Fruit fly (Drosophila melanogaster): ENCODE data around the gene CG15760.

CG15760 gene

dm6 chrX:13632606-13633005, 36.9 kb upstream of the CG15760 start (continued):
- TF ChIP-seq B-H2 (GFP tag; optimal IDR thresholded peaks at IDR 0.05) (no peak), CG6254 (GFP tag; optimal IDR thresholded peaks at IDR 0.05) (peak; percentile 23), NFAT (GFP tag; IDR thresholded peaks at IDR 0.05) (peak; percentile 51; the same call in 1 of the 2 replicates), Sin3A (optimal IDR thresholded peaks at IDR 0.05) (no peak), gcm (GFP tag; optimal IDR thresholded peaks at IDR 0.05) (peak; percentile 11), Max (GFP tag; optimal IDR thresholded peaks at IDR 0.05) (no peak), Dbx (GFP tag; IDR thresholded peaks at IDR 0.05) (0 out of 3 replicates have a peak, but pooled peaks have one; percentile 40), pb (GFP tag; optimal IDR thresholded peaks at IDR 0.05) (no peak), CG12219 (GFP tag; optimal IDR thresholded peaks at IDR 0.05) (peak; percentile 17), CG15011 (GFP tag; optimal IDR thresholded peaks at IDR 0.05) (peak; percentile 25), Fer1 (GFP tag; optimal IDR thresholded peaks at IDR 0.05) (no peak), Fer3 (tag; optimal IDR thresholded peaks at IDR 0.05) (peak; percentile 9), Nf-YA (GFP tag; IDR thresholded peaks at IDR 0.05) (0 out of 2 replicates have a peak, but pooled peaks have one; percentile 15), Opbp (GFP tag; IDR thresholded peaks at IDR 0.05; ENCODE audit: partially characterized antibody) (no peak), ATbp (GFP tag; optimal IDR thresholded peaks at IDR 0.05) (peak; percentile 51), CG31441 (GFP tag; IDR thresholded peaks at IDR 0.05) (0 out of 2 replicates have a peak, but pooled peaks have one; percentile 13), Asciz (GFP tag; optimal IDR thresholded peaks at IDR 0.05) (peak; percentile 36), vvl (GFP tag; IDR thresholded peaks at IDR 0.05) (no peak), oc (tag; optimal IDR thresholded peaks at IDR 0.05) (no peak), gsb (GFP tag; IDR thresholded peaks at IDR 0.05) (no peak), CG15514 (GFP tag; optimal IDR thresholded peaks at IDR 0.05) (peak; percentile 22), GATAe (GFP tag; conservative IDR thresholded peaks at IDR 0.05) (no peak), fu2 (GFP tag; optimal IDR thresholded peaks at IDR 0.05) (no peak), CG15601 (tag; optimal IDR thresholded peaks at IDR 0.05) (peak; percentile 25), CG3407 (GFP tag; optimal IDR thresholded peaks at IDR 0.05) (peak; percentile 10), hb (GFP tag; IDR thresholded peaks at IDR 0.05; ENCODE audit: partially characterized antibody) (no peak), lola (GFP tag; optimal IDR thresholded peaks at IDR 0.05) (no peak), CG3281 (GFP tag; optimal IDR thresholded peaks at IDR 0.05) (peak; percentile 23), Fer2 (tag; optimal IDR thresholded peaks at IDR 0.05) (no peak), grn (GFP tag; optimal IDR thresholded peaks at IDR 0.05) (no peak), Hand (GFP tag; optimal IDR thresholded peaks at IDR 0.05) (no peak), disco-r (GFP tag; optimal IDR thresholded peaks at IDR 0.05) (peak; percentile 0), CG13775 (GFP tag; optimal IDR thresholded peaks at IDR 0.05) (no peak), ewg (GFP tag; optimal IDR thresholded peaks at IDR 0.05) (no peak), CG18619 (GFP tag; optimal IDR thresholded peaks at IDR 0.05) (no peak), Ssrp (tag; optimal IDR thresholded peaks at IDR 0.05) (no peak), CG5245 (GFP tag; optimal IDR thresholded peaks at IDR 0.05) (no peak), sim (GFP tag; IDR thresholded peaks at IDR 0.05) (no peak), chn (GFP tag; optimal IDR thresholded peaks at IDR 0.05) (no peak), zfh1 (GFP tag; IDR thresholded peaks at IDR 0.05) (no peak), CG6813 (GFP tag; optimal IDR thresholded peaks at IDR 0.05) (peak; percentile 25), Rfx (GFP tag; IDR thresholded peaks at IDR 0.05) (peak; percentile 46; the same call in 1 of the 2 replicates), CG10209 (GFP tag; optimal IDR thresholded peaks at IDR 0.05) (peak; percentile 9), CG9817 (tag; optimal IDR thresholded peaks at IDR 0.05) (peak; percentile 13), CG13296 (GFP tag; optimal IDR thresholded peaks at IDR 0.05) (peak; percentile 17), mirr (GFP tag; optimal IDR thresholded peaks at IDR 0.05) (peak; percentile 36), abd-A (tag; optimal IDR thresholded peaks at IDR 0.05) (peak; percentile 37), CG13287 (GFP tag; IDR thresholded peaks at IDR 0.05; ENCODE audit: partially characterized antibody) (no peak), CG5180 (GFP tag; optimal IDR thresholded peaks at IDR 0.05) (peak; percentile 17), sug (tag; optimal IDR thresholded peaks at IDR 0.05) (peak; percentile 19)
